Fruit fly (Drosophila melanogaster) whole organism, pupa: ENCODE data around the gene CG31717.
A peak's percentile ranks its signal among the peaks of the same experiment; 100 is the strongest.

Experiments used
- CG10348 ChIP-seq: fragments of 200-800 bp; sonication (Bioruptor generic); IDR thresholded peaks from 2 replicates; pipeline ENCODE4 v1.3.6; 2022; ENCODE audit warnings: missing biosample characterization, missing genetic modification characterization
- CG12605 ChIP-seq: fragments of 200-800 bp; sonication (Bioruptor generic); IDR thresholded peaks from 2 replicates; pipeline ENCODE4 v1.3.6; 2022; ENCODE audit warnings: missing biosample characterization, missing genetic modification characterization
- CG13204 ChIP-seq: fragments of 200-800 bp; sonication (Bioruptor generic); optimal IDR thresholded peaks from 2 replicates; lab custom pipeline; 2018; ENCODE audit warnings: missing biosample characterization, mild to moderate bottlenecking, missing genetic modification characterization, moderate library complexity
- CG14655 ChIP-seq: fragments of 200-800 bp; sonication (Bioruptor generic); optimal IDR thresholded peaks from 3 replicates; lab custom pipeline; 2017; ENCODE audit warnings: mild to moderate bottlenecking, missing biosample characterization, missing genetic modification reagents, missing genetic modification characterization
- CG15710 ChIP-seq: fragments of 200-800 bp; sonication (Bioruptor generic); optimal IDR thresholded peaks from 2 replicates; lab custom pipeline; 2018; ENCODE audit warnings: missing biosample characterization, mild to moderate bottlenecking, missing genetic modification characterization, moderate library complexity
- CG17806 ChIP-seq: fragments of 200-800 bp; sonication (Bioruptor generic); optimal IDR thresholded peaks from 2 replicates; lab custom pipeline; 2018; ENCODE audit warnings: missing biosample characterization, mild to moderate bottlenecking, missing genetic modification characterization, moderate library complexity
- CG32121 ChIP-seq: fragments of 200-800 bp; sonication (Bioruptor generic); IDR thresholded peaks from 2 replicates; pipeline ENCODE4 v1.3.6; 2022; ENCODE audit warnings: missing biosample characterization, missing genetic modification characterization
- CG34367 ChIP-seq: fragments of 200-800 bp; sonication (Bioruptor generic); optimal IDR thresholded peaks from 2 replicates; lab custom pipeline; 2018; ENCODE audit warnings: missing biosample characterization, mild to moderate bottlenecking, missing genetic modification characterization
- CG4496 ChIP-seq: fragments of 200-800 bp; sonication (Bioruptor generic); IDR thresholded peaks from 3 replicates; pipeline ENCODE4 v1.3.6; 2022; ENCODE audit warnings: missing biosample characterization, missing genetic modification characterization
- CG8159 ChIP-seq: fragments of 200-800 bp; sonication (Bioruptor generic); optimal IDR thresholded peaks from 3 replicates; lab custom pipeline; 2018; ENCODE audit warnings: missing biosample characterization, mild to moderate bottlenecking, missing genetic modification characterization, moderate library complexity
- CG8301 ChIP-seq: fragments of 200-800 bp; sonication (Bioruptor generic); optimal IDR thresholded peaks from 2 replicates; lab custom pipeline; 2018; ENCODE audit warnings: missing biosample characterization, mild to moderate bottlenecking, missing genetic modification characterization
- CG9948 ChIP-seq: fragments of 200-800 bp; sonication (Bioruptor generic); optimal IDR thresholded peaks from 2 replicates; lab custom pipeline; 2018; ENCODE audit warnings: missing biosample characterization, mild to moderate bottlenecking, missing genetic modification characterization, moderate library complexity
- D1 ChIP-seq: fragments of 200-800 bp; sonication (Bioruptor generic); optimal IDR thresholded peaks from 2 replicates; lab custom pipeline; 2018; ENCODE audit warnings: missing biosample characterization, mild to moderate bottlenecking, missing genetic modification characterization, moderate library complexity
- EcR ChIP-seq: fragments of 200-800 bp; sonication (Bioruptor generic); optimal IDR thresholded peaks from 3 replicates; lab custom pipeline; 2019; ENCODE audit warnings: missing biosample characterization, missing genetic modification characterization, mild to moderate bottlenecking, moderate library complexity, missing genetic modification reagents
- Ets98B ChIP-seq: fragments of 200-800 bp; sonication (Bioruptor generic); IDR thresholded peaks from 2 replicates; pipeline ENCODE4 v1.3.6; 2022; ENCODE audit warnings: missing biosample characterization, missing genetic modification characterization
- Pif1A ChIP-seq: fragments of 200-800 bp; sonication (Bioruptor generic); optimal IDR thresholded peaks from 3 replicates; lab custom pipeline; 2016; ENCODE audit warnings: missing biosample characterization, missing genetic modification characterization
- Pif1B ChIP-seq: fragments of 200-800 bp; sonication (Bioruptor generic); optimal IDR thresholded peaks from 3 replicates; lab custom pipeline; 2016; ENCODE audit warnings: missing biosample characterization, missing genetic modification characterization
- Snoo ChIP-seq: fragments of 200-800 bp; sonication (Bioruptor generic); optimal IDR thresholded peaks from 3 replicates; lab custom pipeline; 2017; ENCODE audit warnings: missing biosample characterization, mild to moderate bottlenecking, missing genetic modification characterization, inconsistent platforms
- fd96Ca ChIP-seq: fragments of 200-800 bp; sonication (Bioruptor generic); IDR thresholded peaks from 3 replicates; pipeline ENCODE4 v1.3.6; 2022; ENCODE audit warnings: missing biosample characterization, missing genetic modification characterization
- gl ChIP-seq: fragments of 200-800 bp; sonication (Bioruptor generic); optimal IDR thresholded peaks from 2 replicates; lab custom pipeline; 2018; ENCODE audit warnings: missing biosample characterization, mild to moderate bottlenecking, missing genetic modification characterization
- rn ChIP-seq: fragments of 200-800 bp; sonication (Bioruptor generic); IDR thresholded peaks from 2 replicates; pipeline ENCODE4 v1.3.6; 2022; ENCODE audit warnings: missing biosample characterization, missing genetic modification characterization

Gene CG31717

DNA sequence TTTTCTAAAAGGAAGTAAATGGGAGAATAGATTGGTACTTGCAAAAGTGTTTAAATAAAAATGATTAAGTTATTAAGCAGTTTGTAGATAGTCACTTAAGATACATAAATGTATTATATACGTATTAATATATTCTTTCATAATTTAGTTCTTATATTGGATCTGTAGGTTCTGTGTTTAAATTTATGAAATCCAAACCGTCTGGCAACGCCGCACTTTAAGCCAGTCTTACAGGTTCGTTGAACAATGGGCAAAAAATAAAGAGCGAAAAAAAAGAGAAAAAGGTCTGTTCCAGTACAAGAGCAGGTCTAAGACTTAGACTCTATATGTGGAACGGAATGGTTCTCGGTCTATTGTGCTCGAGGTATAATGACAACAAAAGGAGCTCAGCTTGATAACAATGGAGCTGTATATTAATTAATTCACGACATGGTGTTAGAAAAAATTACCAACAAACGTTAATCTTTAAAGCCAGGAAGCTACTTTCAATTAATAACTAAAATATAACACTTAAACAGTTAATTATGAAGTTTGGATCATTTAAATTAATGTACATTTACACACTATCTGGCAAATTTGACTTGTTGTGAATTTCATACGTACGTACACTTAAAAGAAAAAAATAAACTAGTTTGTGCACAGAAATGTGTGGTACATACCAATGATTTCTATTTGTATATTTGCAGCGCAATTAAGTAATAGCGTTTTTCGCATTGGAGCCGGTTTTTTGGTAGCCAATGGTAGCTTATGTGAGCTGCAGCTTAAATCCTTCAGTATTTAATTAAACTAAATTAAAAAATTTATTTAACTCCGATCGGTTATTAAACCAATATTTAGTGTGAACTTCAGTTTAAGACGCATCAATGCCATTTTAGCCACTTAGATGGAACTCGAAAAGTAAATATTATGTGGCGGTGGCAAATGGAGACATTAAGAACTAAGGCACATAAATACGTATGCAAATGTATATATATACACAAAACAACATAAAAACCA lies 41.4 kb upstream of the CG31717 start, which contains the start of gene CG5731:
CG5731 (minus strand) TSS at position 946 of the 996 bp plus-strand sequence.
- no peak for TF ChIP-seq rn (GFP tag; lab: Robert Waterston, UW)
- TF ChIP-seq Pif1A (GFP tag; lab: Kevin White, UChicago), result no peak
- no peak for TF ChIP-seq CG4496 (GFP tag; lab: Robert Waterston, UW)
- TF ChIP-seq CG32121 (GFP tag; lab: Robert Waterston, UW), result 0 out of 2 replicates have a peak, but pooled peaks have one; percentile 16
- no peak for TF ChIP-seq CG8159 (tag; lab: Kevin White, UChicago)
- TF ChIP-seq CG12605 (GFP tag; lab: Robert Waterston, UW), result 0 out of 2 replicates have a peak, but pooled peaks have one; percentile 21
- TF ChIP-seq CG8301 (tag; lab: Kevin White, UChicago), result no peak
- TF ChIP-seq Snoo (tag; lab: Kevin White, UChicago), result no peak
- TF ChIP-seq fd96Ca (GFP tag; lab: Robert Waterston, UW), result no peak
- TF ChIP-seq CG17806, result no peak
- peak; percentile 64 for TF ChIP-seq EcR (GFP tag; lab: Kevin White, UChicago)
- TF ChIP-seq D1 (tag; lab: Kevin White, UChicago), result no peak
- TF ChIP-seq Ets98B (GFP tag; lab: Robert Waterston, UW), result no peak
- no peak for TF ChIP-seq CG14655 (GFP tag; lab: Kevin White, UChicago)
- TF ChIP-seq CG34367 (tag; lab: Kevin White, UChicago), result no peak

DNA sequence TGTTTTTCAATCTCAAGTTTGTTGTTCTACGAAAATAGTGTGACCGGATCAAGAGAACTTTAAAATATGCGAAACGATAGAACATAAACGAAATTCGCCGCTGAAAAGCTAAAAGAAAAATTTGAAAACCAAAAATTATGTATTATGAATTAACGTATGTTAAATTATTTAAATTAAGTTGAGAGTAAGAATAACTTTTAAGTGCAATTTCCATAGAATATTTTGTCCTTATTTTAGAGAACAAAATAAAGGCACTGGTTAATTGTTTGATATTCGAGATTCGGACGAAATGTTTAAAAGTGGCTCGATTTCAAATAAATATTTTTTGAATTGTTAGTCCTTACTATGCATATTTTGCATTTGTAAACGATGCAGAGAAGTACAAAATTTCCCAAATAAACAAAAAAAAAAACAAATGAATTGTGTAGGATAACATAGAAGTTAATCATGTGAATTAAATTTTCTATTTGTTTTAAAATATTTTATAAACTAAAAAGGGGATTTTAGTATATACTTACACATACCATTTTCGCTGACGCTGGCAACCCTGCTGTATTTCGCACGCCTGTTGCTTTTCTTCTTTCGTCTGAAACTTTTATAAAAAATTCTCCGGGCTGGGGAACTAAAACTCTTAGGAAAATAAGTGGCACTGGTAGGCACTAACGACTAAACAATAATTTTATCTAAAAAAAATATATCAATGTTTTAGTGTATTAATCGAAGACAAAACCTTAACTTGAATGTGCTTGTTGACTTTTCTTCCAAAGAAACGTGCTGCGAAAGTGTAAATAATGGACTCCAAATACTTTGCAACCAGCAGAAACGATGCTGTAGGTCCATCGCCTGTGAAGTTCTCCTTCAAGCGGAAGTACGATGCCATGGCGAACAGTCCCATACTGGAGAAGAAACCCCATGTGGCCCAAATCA lies 39.6 kb upstream of the CG31717 start, which contains the start of the genes CG5727 and ath:
CG5727 (minus strand) TSS at position 51 of the 927 bp plus-strand sequence.
ath (plus strand) TSS at position 513 of the 927 bp plus-strand sequence.
- no peak for TF ChIP-seq CG15710
- TF ChIP-seq Snoo (tag; lab: Kevin White, UChicago), result no peak
- no peak for TF ChIP-seq D1 (tag; lab: Kevin White, UChicago)
- TF ChIP-seq CG13204 (GFP tag; lab: Kevin White, UChicago), result no peak
- TF ChIP-seq CG17806, result peak; percentile 10
- TF ChIP-seq Pif1B (GFP tag; lab: Kevin White, UChicago), result no peak
- TF ChIP-seq CG32121 (GFP tag; lab: Robert Waterston, UW), result no peak
- no peak for TF ChIP-seq CG10348 (GFP tag; lab: Robert Waterston, UW)
- TF ChIP-seq rn (GFP tag; lab: Robert Waterston, UW), result no peak

DNA sequence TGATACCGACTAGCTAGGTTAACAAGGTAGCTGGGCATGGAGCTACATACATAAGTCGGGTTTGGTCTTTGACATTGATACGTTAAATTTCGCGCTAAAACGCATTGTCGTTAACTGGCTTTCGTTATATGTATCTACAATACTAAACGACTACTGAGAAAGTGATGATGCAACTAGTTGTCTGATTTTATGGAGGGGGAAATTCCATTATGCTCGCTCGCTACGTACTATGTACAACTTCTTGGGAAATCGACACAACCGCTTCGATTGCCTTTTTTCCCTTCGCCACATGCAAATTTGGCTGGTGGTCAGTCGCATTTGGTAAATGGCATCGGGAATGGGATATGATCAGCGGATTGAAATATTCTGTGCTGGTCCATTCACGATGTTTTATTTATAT lies 30.5 kb upstream of the CG31717 start:
- TF ChIP-seq EcR (GFP tag; lab: Kevin White, UChicago), result no peak
- no peak for TF ChIP-seq CG17806
- TF ChIP-seq CG14655 (GFP tag; lab: Kevin White, UChicago), result no peak
- TF ChIP-seq Snoo (tag; lab: Kevin White, UChicago), result no peak
- no peak for TF ChIP-seq gl (tag; lab: Kevin White, UChicago)
- TF ChIP-seq fd96Ca (GFP tag; lab: Robert Waterston, UW), result no peak
- TF ChIP-seq Ets98B (GFP tag; lab: Robert Waterston, UW), result no peak
- no peak for TF ChIP-seq CG10348 (GFP tag; lab: Robert Waterston, UW)
- TF ChIP-seq rn (GFP tag; lab: Robert Waterston, UW), result no peak
- TF ChIP-seq Pif1A (GFP tag; lab: Kevin White, UChicago), result no peak
- TF ChIP-seq CG34367 (tag; lab: Kevin White, UChicago), result no peak
- no peak for TF ChIP-seq CG13204 (GFP tag; lab: Kevin White, UChicago)
- no peak for TF ChIP-seq Pif1B (GFP tag; lab: Kevin White, UChicago)
- no peak for TF ChIP-seq CG4496 (GFP tag; lab: Robert Waterston, UW)
- TF ChIP-seq D1 (tag; lab: Kevin White, UChicago), result no peak
- TF ChIP-seq CG9948 (tag; lab: Kevin White, UChicago), result no peak
- TF ChIP-seq CG32121 (GFP tag; lab: Robert Waterston, UW), result no peak
- TF ChIP-seq CG12605 (GFP tag; lab: Robert Waterston, UW), result no peak

DNA sequence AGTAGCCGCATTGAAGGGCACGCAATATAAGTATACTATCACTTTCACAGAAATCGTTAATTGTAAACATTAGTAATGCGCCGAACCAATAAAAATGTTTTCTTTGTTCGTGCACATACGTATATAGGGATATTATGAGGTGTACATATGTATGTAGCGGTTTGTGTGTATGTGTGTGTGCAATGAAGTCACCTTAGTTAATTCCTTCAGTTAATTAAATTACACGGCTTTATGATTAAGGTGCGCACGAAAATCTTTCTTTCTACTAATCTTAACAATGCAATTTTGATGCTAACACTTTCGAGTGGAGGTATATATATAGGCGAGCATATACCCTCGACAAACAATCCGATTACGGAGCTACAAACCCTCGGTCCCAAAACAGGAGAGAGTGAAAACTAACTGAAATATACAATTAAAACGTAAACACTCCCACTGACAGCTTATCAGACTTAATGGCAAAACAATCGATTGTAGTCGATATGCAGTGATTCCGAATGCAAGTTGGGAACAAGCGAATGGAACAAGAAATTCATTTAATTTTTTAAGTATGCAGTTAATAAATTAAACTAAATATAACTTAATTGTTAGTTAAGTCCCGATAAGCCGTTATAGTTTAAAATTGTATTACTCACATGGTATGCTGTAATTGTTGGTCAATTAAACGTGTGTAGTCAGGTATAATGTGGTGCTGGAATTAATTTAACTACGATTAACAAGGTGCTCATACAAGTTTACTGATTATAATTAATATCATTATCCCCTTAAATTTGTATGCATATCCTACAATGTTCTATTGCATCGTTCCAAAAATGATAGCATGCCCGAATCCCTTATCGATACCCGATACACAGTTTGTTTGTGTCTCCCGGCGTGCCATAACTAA lies 29.8 kb upstream of the CG31717 start, which contains the start of the genes Npc1a and Prosalpha6:
Npc1a (minus strand) TSS at position 716 of the 886 bp plus-strand sequence.
Prosalpha6 (plus strand) TSS at position 851 of the 886 bp plus-strand sequence.
- TF ChIP-seq CG15710, result peak; percentile 31
- no peak for TF ChIP-seq CG9948 (tag; lab: Kevin White, UChicago)
